Worm (Caenorhabditis elegans) whole organism, L1 larva: ENCODE results near the gene ZK418.13.

Experiments
- F16B12.6 ChIP-seq: fragments of 150-350 bp; optimal IDR thresholded peaks from 2 replicates; lab custom pipeline; 2014; ENCODE audit warnings: missing biosample characterization, missing genetic modification characterization
- ama-1 ChIP-seq: fragments of 150-350 bp; optimal IDR thresholded peaks from 2 replicates; lab custom pipeline; 2014
- ceh-82 ChIP-seq, 3 experiments: fragments of 150-350 bp in 1 of 3; sonication (generic microtip) in 2 of 3; optimal IDR thresholded peaks; 2 replicates each; lab custom pipeline; 2014 to 2017; ENCODE audit warnings: missing biosample characterization in 3 of 3, missing genetic modification characterization in 3 of 3
- dpl-1 ChIP-seq, 3 experiments: fragments of 150-350 bp in 2 of 3; sonication (generic microtip) in 1 of 3; optimal IDR thresholded peaks; 2 replicates each; lab custom pipeline; 2014 to 2017; ENCODE audit warnings: missing biosample characterization in 3 of 3, missing genetic modification characterization in 3 of 3, missing genetic modification reagents in 3 of 3
- elt-2 ChIP-seq: sonication (generic microtip); optimal IDR thresholded peaks from 2 replicates; lab custom pipeline; 2016; ENCODE audit warnings: missing genetic modification characterization, mild to moderate bottlenecking, inconsistent platforms, missing compliant biosample characterization, missing genetic modification reagents
- lin-13 ChIP-seq: fragments of 150-350 bp; optimal IDR thresholded peaks from 2 replicates; lab custom pipeline; 2014; ENCODE audit warnings: missing biosample characterization, missing genetic modification reagents, missing genetic modification characterization
- lin-15B ChIP-seq: fragments of 150-350 bp; sonication (generic microtip); optimal IDR thresholded peaks from 3 replicates; lab custom pipeline; 2014; ENCODE audit warnings: missing biosample characterization, missing genetic modification characterization
- mdl-1 ChIP-seq, 2 experiments: fragments of 150-350 bp; optimal IDR thresholded peaks; 2 replicates each; lab custom pipeline; 2014 to 2017; ENCODE audit warnings: missing biosample characterization in 2 of 2, missing genetic modification characterization in 2 of 2, inconsistent platforms in 1 of 2
- nhr-12 ChIP-seq: sonication (generic microtip); optimal IDR thresholded peaks from 2 replicates; lab custom pipeline; 2017; ENCODE audit warnings: missing biosample characterization, missing genetic modification characterization
- nhr-76 ChIP-seq: sonication (generic microtip); optimal IDR thresholded peaks from 2 replicates; lab custom pipeline; 2017; ENCODE audit warnings: missing biosample characterization, missing genetic modification characterization
- snpc-4 ChIP-seq: fragments of 150-350 bp; optimal IDR thresholded peaks from 2 replicates; lab custom pipeline; 2014; ENCODE audit warnings: missing biosample characterization, missing genetic modification characterization
- unc-62 ChIP-seq: fragments of 150-350 bp; optimal IDR thresholded peaks from 2 replicates; lab custom pipeline; 2014; ENCODE audit warnings: missing biosample characterization, missing genetic modification reagents, missing genetic modification characterization
- unc-86 ChIP-seq: sonication (generic microtip); optimal IDR thresholded peaks from 2 replicates; lab custom pipeline; 2016; ENCODE audit warnings: missing genetic modification characterization, missing compliant biosample characterization
- ztf-11 ChIP-seq, 2 experiments: sonication (generic microtip); optimal IDR thresholded peaks; 2 replicates each; lab custom pipeline; 2016 to 2017; ENCODE audit warnings: missing genetic modification characterization in 2 of 2, missing biosample characterization in 1 of 2, missing compliant biosample characterization in 1 of 2

DNA sequence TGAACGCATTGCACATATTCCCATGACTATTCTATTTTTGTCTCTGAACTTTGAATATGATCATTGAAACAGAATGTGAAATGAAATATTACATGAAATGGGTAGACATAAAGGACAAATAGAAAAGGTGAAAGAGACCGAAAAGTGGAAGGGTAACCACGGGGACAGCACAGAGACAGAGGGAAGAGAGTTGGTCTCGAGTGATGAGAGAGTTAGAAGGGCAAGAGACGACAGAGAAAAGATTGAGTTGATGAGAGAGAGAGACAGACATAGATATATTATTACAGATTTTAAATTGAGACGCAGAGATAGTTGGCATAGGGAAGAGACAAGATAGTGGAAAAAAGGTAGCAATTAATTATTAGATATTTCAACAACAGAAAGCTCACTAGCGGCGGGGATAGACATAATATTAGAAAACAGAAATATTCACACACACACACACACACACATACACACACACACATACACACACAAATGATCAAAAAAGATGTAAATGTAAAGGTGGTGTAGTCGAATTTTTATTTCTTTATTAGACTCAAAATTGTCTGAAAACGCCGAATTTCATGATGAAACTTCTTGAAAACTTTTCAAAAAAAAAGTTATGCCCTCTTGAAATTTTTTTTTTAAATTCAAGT is 40.4 kb upstream of the ZK418.13 start:
- TF ChIP-seq lin-15B (tag; lab: Kevin White, UChicago) (no peak), nhr-12 (tag; lab: Kevin White, UChicago) (no peak), unc-86 (tag; lab: Kevin White, UChicago) (no peak), mdl-1 (tag; optimal IDR thresholded peaks at IDR 0.05; lab: Kevin White, UChicago) (peak in 1 of 2 experiments; percentile 66), ama-1 (lab: Kevin White, UChicago) (no peak), lin-13 (GFP tag; lab: Kevin White, UChicago) (peak; percentile 2), ceh-82 (tag; optimal IDR thresholded peaks at IDR 0.05; lab: Kevin White, UChicago) (peak; percentile 50 to 64 (median 59)), unc-62 (GFP tag; lab: Kevin White, UChicago) (no peak), snpc-4 (peak; percentile 13), elt-2 (tag; lab: Kevin White, UChicago) (peak; percentile 26), dpl-1 (GFP tag; optimal IDR thresholded peaks at IDR 0.05; lab: Kevin White, UChicago) (peak; percentile 13 to 61 (median 29)), nhr-76 (tag; lab: Kevin White, UChicago) (no peak), ztf-11 (tag; optimal IDR thresholded peaks at IDR 0.05; lab: Kevin White, UChicago) (no peak), F16B12.6 (peak; percentile 28)
